Fruit fly (Drosophila melanogaster) whole organism, embryonic: ENCODE data around the gene CG42232.

Source experiments
- Ada2b ChIP-seq: fragments of 200-800 bp; sonication (Bioruptor generic); IDR thresholded peaks from 2 replicates; pipeline ENCODE4 v1.3.6; 2022; ENCODE audit warnings: missing biosample characterization, missing genetic modification characterization
- Adf1 ChIP-seq: fragments of 200-800 bp; sonication (Bioruptor generic); IDR thresholded peaks from 2 replicates; pipeline ENCODE4 v1.3.6; 2022; ENCODE audit warnings: missing biosample characterization, missing genetic modification characterization
- Awh ChIP-seq: fragments of 200-800 bp; sonication (Bioruptor generic); IDR thresholded peaks from 2 replicates; pipeline ENCODE4, ENCODE4 v1.3.6; 2022; ENCODE audit warnings: missing biosample characterization, missing genetic modification characterization
- BtbVII ChIP-seq: fragments of 200-800 bp; sonication (Bioruptor generic); optimal IDR thresholded peaks from 3 replicates; lab custom pipeline; 2017; ENCODE audit warnings: missing biosample characterization, mild to moderate bottlenecking, missing genetic modification characterization
- CG10543 ChIP-seq: fragments of 200-800 bp; sonication (Bioruptor generic); optimal IDR thresholded peaks from 3 replicates; lab custom pipeline; 2017; ENCODE audit warnings: missing biosample characterization, mild to moderate bottlenecking, missing genetic modification characterization, moderate library complexity
- CG13296 ChIP-seq: fragments of 200-800 bp; sonication (Bioruptor generic); optimal IDR thresholded peaks from 3 replicates; lab custom pipeline; 2018; ENCODE audit warnings: missing biosample characterization, mild to moderate bottlenecking, missing genetic modification characterization
- CG15479 ChIP-seq: fragments of 200-800 bp; sonication (Bioruptor generic); optimal IDR thresholded peaks from 3 replicates; lab custom pipeline; 2019; ENCODE audit warnings: missing biosample characterization, mild to moderate bottlenecking, missing genetic modification characterization, moderate library complexity
- CG15601 ChIP-seq: fragments of 200-800 bp; sonication (Bioruptor generic); optimal IDR thresholded peaks from 3 replicates; lab custom pipeline; 2019; ENCODE audit warnings: missing biosample characterization, mild to moderate bottlenecking, missing genetic modification characterization, moderate library complexity
- CG1603 ChIP-seq: fragments of 200-800 bp; sonication (Bioruptor generic); optimal IDR thresholded peaks from 2 replicates; lab custom pipeline; 2019; ENCODE audit warnings: missing biosample characterization, mild to moderate bottlenecking, missing genetic modification characterization, moderate library complexity
- CG1647 ChIP-seq: fragments of 200-800 bp; sonication (Bioruptor generic); optimal IDR thresholded peaks from 3 replicates; lab custom pipeline; 2016; ENCODE audit warnings: missing biosample characterization, missing genetic modification characterization
- CG16779 ChIP-seq: fragments of 200-800 bp; sonication (Bioruptor generic); IDR thresholded peaks from 2 replicates; pipeline ENCODE4 v1.3.6; 2022; ENCODE audit warnings: missing biosample characterization, missing genetic modification characterization
- CG17186 ChIP-seq: fragments of 200-800 bp; sonication (Bioruptor generic); optimal IDR thresholded peaks from 3 replicates; lab custom pipeline; 2017; ENCODE audit warnings: missing biosample characterization, missing genetic modification reagents, missing genetic modification characterization
- CG30403 ChIP-seq: fragments of 200-800 bp; sonication (Bioruptor generic); optimal IDR thresholded peaks from 3 replicates; lab custom pipeline; 2016; ENCODE audit warnings: missing biosample characterization, missing genetic modification characterization
- CG31441 ChIP-seq: fragments of 200-800 bp; sonication (Bioruptor generic); IDR thresholded peaks from 2 replicates; pipeline ENCODE4 v1.3.6; 2022; ENCODE audit warnings: missing biosample characterization, missing genetic modification characterization
- CG3995 ChIP-seq: fragments of 200-800 bp; sonication (Bioruptor generic); optimal IDR thresholded peaks from 3 replicates; lab custom pipeline; 2016; ENCODE audit warnings: missing biosample characterization, missing genetic modification characterization
- CG4854 ChIP-seq: fragments of 200-800 bp; sonication (Bioruptor generic); optimal IDR thresholded peaks from 2 replicates; lab custom pipeline; 2016; ENCODE audit warnings: missing biosample characterization, missing genetic modification characterization, inconsistent platforms
- CG8089 ChIP-seq: fragments of 200-800 bp; sonication (Bioruptor generic); optimal IDR thresholded peaks from 3 replicates; lab custom pipeline; 2016; ENCODE audit warnings: missing biosample characterization, missing genetic modification characterization
- CG9727 ChIP-seq: fragments of 200-800 bp; sonication (Bioruptor generic); optimal IDR thresholded peaks from 3 replicates; lab custom pipeline; 2017; ENCODE audit warnings: missing biosample characterization, mild to moderate bottlenecking, missing genetic modification characterization
- Dref ChIP-seq: fragments of 200-800 bp; sonication (Bioruptor generic); IDR thresholded peaks from 2 replicates; pipeline ENCODE4 v1.3.6; 2022; ENCODE audit warnings: missing biosample characterization, missing genetic modification characterization
- Elba2 ChIP-seq: fragments of 200-800 bp; sonication (Bioruptor generic); optimal IDR thresholded peaks from 3 replicates; lab custom pipeline; 2016; ENCODE audit warnings: missing biosample characterization, missing genetic modification characterization
- Fer2 ChIP-seq: fragments of 200-800 bp; sonication (Bioruptor generic); optimal IDR thresholded peaks from 2 replicates; lab custom pipeline; 2018; ENCODE audit warnings: missing biosample characterization, mild to moderate bottlenecking, missing genetic modification characterization, moderate library complexity
- Fer3 ChIP-seq: fragments of 200-800 bp; sonication (Bioruptor generic); optimal IDR thresholded peaks from 2 replicates; lab custom pipeline; 2018; ENCODE audit warnings: missing biosample characterization, mild to moderate bottlenecking, missing genetic modification characterization, moderate library complexity
- GATAe ChIP-seq: fragments of 200-800 bp; sonication (Bioruptor generic); conservative IDR thresholded peaks from 2 replicates; pipeline ENCODE4 v1.3.6; 2022; ENCODE audit warnings: missing biosample characterization, missing genetic modification characterization
- Gsc ChIP-seq: fragments of 200-800 bp; sonication (Bioruptor generic); IDR thresholded peaks from 2 replicates; pipeline ENCODE4 v1.3.6; 2022; ENCODE audit warnings: missing biosample characterization, missing genetic modification characterization
- Hey ChIP-seq: fragments of 200-800 bp; sonication (Bioruptor generic); optimal IDR thresholded peaks from 3 replicates; lab custom pipeline; 2018; ENCODE audit warnings: missing biosample characterization, mild to moderate bottlenecking, missing genetic modification characterization
- NC2β ChIP-seq: fragments of 200-800 bp; sonication (Bioruptor generic); optimal IDR thresholded peaks from 2 replicates; lab custom pipeline; 2016; ENCODE audit warnings: missing biosample characterization, missing genetic modification characterization
- Nf-YA ChIP-seq: fragments of 200-800 bp; sonication (Bioruptor generic); IDR thresholded peaks from 2 replicates; pipeline ENCODE4 v1.3.6; 2022; ENCODE audit warnings: missing biosample characterization, missing genetic modification characterization
- Spps ChIP-seq: fragments of 200-800 bp; sonication (Bioruptor generic); optimal IDR thresholded peaks from 2 replicates; lab custom pipeline; 2018; ENCODE audit warnings: missing biosample characterization, mild to moderate bottlenecking, missing genetic modification characterization
- Vsx1 ChIP-seq: fragments of 200-800 bp; sonication (Bioruptor generic); optimal IDR thresholded peaks from 2 replicates; lab custom pipeline; 2017; ENCODE audit warnings: missing biosample characterization, mild to moderate bottlenecking, missing genetic modification characterization, missing genetic modification reagents
- ara ChIP-seq: fragments of 200-800 bp; sonication (Bioruptor generic); IDR thresholded peaks from 2 replicates; pipeline ENCODE4 v1.3.6; 2022; ENCODE audit warnings: missing biosample characterization, missing genetic modification characterization
- bab2 ChIP-seq: fragments of 200-800 bp; sonication (Bioruptor generic); optimal IDR thresholded peaks from 2 replicates; lab custom pipeline; 2016; ENCODE audit warnings: missing biosample characterization, missing genetic modification characterization
- bigmax ChIP-seq: fragments of 200-800 bp; sonication (Bioruptor generic); optimal IDR thresholded peaks from 2 replicates; lab custom pipeline; 2018; ENCODE audit warnings: missing biosample characterization, mild to moderate bottlenecking, missing genetic modification characterization
- bsh ChIP-seq, 2 experiments: fragments of 200-800 bp; sonication (Bioruptor generic); optimal IDR thresholded peaks; 2 replicates each; lab custom pipeline; 2017 to 2018; ENCODE audit warnings: mild to moderate bottlenecking in 2 of 2, missing biosample characterization in 2 of 2, missing genetic modification characterization in 2 of 2, moderate library complexity in 1 of 2
- disco-r ChIP-seq: fragments of 200-800 bp; sonication (Bioruptor generic); optimal IDR thresholded peaks from 2 replicates; lab custom pipeline; 2016; ENCODE audit warnings: missing biosample characterization, missing genetic modification characterization
- emc ChIP-seq: fragments of 200-800 bp; sonication (Bioruptor generic); optimal IDR thresholded peaks from 2 replicates; lab custom pipeline; 2016; ENCODE audit warnings: missing biosample characterization, missing genetic modification characterization
- esg ChIP-seq: fragments of 200-800 bp; sonication (Bioruptor generic); conservative IDR thresholded peaks from 2 replicates; pipeline ENCODE4 v1.3.6; 2022; ENCODE audit warnings: missing biosample characterization, missing genetic modification characterization
- grau ChIP-seq: fragments of 200-800 bp; optimal IDR thresholded peaks from 3 replicates; lab custom pipeline; 2019; ENCODE audit warnings: missing biosample characterization, mild to moderate bottlenecking, missing genetic modification characterization, moderate library complexity
- gt ChIP-seq: fragments of 200-800 bp; sonication (Bioruptor generic); IDR thresholded peaks from 2 replicates; pipeline ENCODE4 v1.3.6; 2022; ENCODE audit warnings: missing biosample characterization, missing genetic modification characterization
- ind ChIP-seq: fragments of 200-800 bp; sonication (Bioruptor generic); optimal IDR thresholded peaks from 3 replicates; lab custom pipeline; 2016; ENCODE audit warnings: missing biosample characterization, missing genetic modification characterization
- klu ChIP-seq: fragments of 200-800 bp; sonication (Bioruptor generic); IDR thresholded peaks from 2 replicates; pipeline ENCODE4 v1.3.6; 2022; ENCODE audit warnings: missing biosample characterization, missing genetic modification characterization
- nerfin-1 ChIP-seq: fragments of 200-800 bp; sonication (Bioruptor generic); optimal IDR thresholded peaks from 3 replicates; lab custom pipeline; 2019; ENCODE audit warnings: missing biosample characterization, mild to moderate bottlenecking, missing genetic modification characterization, moderate library complexity
- nerfin-2 ChIP-seq: fragments of 200-800 bp; sonication (Bioruptor generic); IDR thresholded peaks from 2 replicates; pipeline ENCODE4 v1.3.6; 2022; ENCODE audit warnings: missing biosample characterization, missing genetic modification characterization; ENCODE audit not compliant: partially characterized antibody
- odd ChIP-seq: fragments of 200-800 bp; sonication (Bioruptor generic); optimal IDR thresholded peaks from 2 replicates; lab custom pipeline; 2017; ENCODE audit warnings: missing biosample characterization, mild to moderate bottlenecking, missing genetic modification characterization
- pum ChIP-seq: fragments of 200-800 bp; sonication (Bioruptor generic); optimal IDR thresholded peaks from 2 replicates; lab custom pipeline; 2016; ENCODE audit warnings: missing biosample characterization, missing genetic modification characterization
- row ChIP-seq: fragments of 200-800 bp; sonication (Bioruptor generic); IDR thresholded peaks from 3 replicates; pipeline ENCODE4 v1.3.6; 2022; ENCODE audit warnings: missing biosample characterization, missing genetic modification characterization
- ssp ChIP-seq: fragments of 200-800 bp; sonication (Bioruptor generic); IDR thresholded peaks from 2 replicates; pipeline ENCODE4 v1.3.6; 2022; ENCODE audit warnings: missing biosample characterization, missing genetic modification characterization
- sug ChIP-seq: fragments of 200-800 bp; optimal IDR thresholded peaks from 2 replicates; lab custom pipeline; 2019; ENCODE audit warnings: missing biosample characterization, mild to moderate bottlenecking, missing genetic modification characterization, moderate library complexity
- tap ChIP-seq: fragments of 200-800 bp; optimal IDR thresholded peaks from 3 replicates; lab custom pipeline; 2019; ENCODE audit warnings: missing biosample characterization, mild to moderate bottlenecking, missing genetic modification characterization, moderate library complexity
- trem ChIP-seq: fragments of 200-800 bp; optimal IDR thresholded peaks from 3 replicates; lab custom pipeline; 2019; ENCODE audit warnings: missing biosample characterization, mild to moderate bottlenecking, missing genetic modification characterization, moderate library complexity
- trh ChIP-seq: fragments of 200-800 bp; sonication (Bioruptor generic); optimal IDR thresholded peaks from 2 replicates; lab custom pipeline; 2016; ENCODE audit warnings: missing biosample characterization, missing genetic modification characterization

The CG42232 gene

dm6 chr3R:16449187-16449973 lies 20.1 kb downstream of the CG42232 start (continued):
- TF ChIP-seq CG1647 (GFP tag; lab: Kevin White, UChicago) (peak; percentile 94), nerfin-1 (tag; lab: Kevin White, UChicago) (peak; percentile 97), Spps (tag; lab: Kevin White, UChicago) (peak; percentile 94), CG16779 (peak; percentile 84), pum (GFP tag; lab: Kevin White, UChicago) (peak; percentile 96), Nf-YA (GFP tag; lab: Robert Waterston, UW) (peak; percentile 91), disco-r (GFP tag; lab: Kevin White, UChicago) (peak; percentile 80), CG3995 (peak; percentile 23), CG13296 (GFP tag; lab: Kevin White, UChicago) (peak; percentile 70), Vsx1 (GFP tag; lab: Kevin White, UChicago) (peak; percentile 26), CG15601 (tag; lab: Kevin White, UChicago) (peak; percentile 95), bsh (GFP tag; optimal IDR thresholded peaks at IDR 0.05; lab: Kevin White, UChicago) (peak; percentile 95 to 99), trh (GFP tag; lab: Kevin White, UChicago) (peak; percentile 84), Gsc (GFP tag; lab: Robert Waterston, UW) (peak; percentile 97; the same call in 1 of the 2 replicates), tap (tag; lab: Kevin White, UChicago) (peak; percentile 95), CG8089 (peak; percentile 92), CG9727 (GFP tag; lab: Kevin White, UChicago) (peak; percentile 92), Dref (GFP tag; lab: Robert Waterston, UW) (no peak), Elba2 (peak; percentile 31), row (GFP tag; lab: Robert Waterston, UW) (peak; percentile 93), gt (peak; percentile 96), Ada2b (GFP tag; lab: Robert Waterston, UW) (peak; percentile 94), odd (peak; percentile 56), CG15479 (peak; percentile 3), CG10543 (GFP tag; lab: Kevin White, UChicago) (peak; percentile 73), BtbVII (GFP tag; lab: Kevin White, UChicago) (peak; percentile 64), ssp (GFP tag; lab: Robert Waterston, UW) (peak; percentile 86), ind (peak; percentile 94), NC2β (GFP tag; lab: Kevin White, UChicago) (peak; percentile 89), CG1603 (tag; lab: Kevin White, UChicago) (peak; percentile 97), klu (GFP tag; lab: Robert Waterston, UW) (peak; percentile 77), bigmax (GFP tag; lab: Kevin White, UChicago) (peak; percentile 9), Awh (GFP tag; lab: Robert Waterston, UW) (peak; percentile 96), nerfin-2 (GFP tag; lab: Robert Waterston, UW) (no peak), trem (tag; lab: Kevin White, UChicago) (peak; percentile 91), bab2 (GFP tag; lab: Kevin White, UChicago) (peak; percentile 97), CG31441 (GFP tag; lab: Robert Waterston, UW) (peak; percentile 93), Adf1 (GFP tag; lab: Robert Waterston, UW) (no peak), GATAe (GFP tag; lab: Robert Waterston, UW) (peak; percentile 46), CG17186 (GFP tag; lab: Kevin White, UChicago) (peak; percentile 55), sug (tag; lab: Kevin White, UChicago) (peak; percentile 64), Fer2 (tag; lab: Kevin White, UChicago) (peak; percentile 86), Hey (tag; lab: Kevin White, UChicago) (peak; percentile 40), emc (GFP tag; lab: Kevin White, UChicago) (peak; percentile 34), CG4854 (GFP tag; lab: Kevin White, UChicago) (peak; percentile 78), Fer3 (tag; lab: Kevin White, UChicago) (peak; percentile 88), CG30403 (GFP tag; lab: Kevin White, UChicago) (peak; percentile 93), ara (GFP tag; lab: Robert Waterston, UW) (peak; percentile 99), grau (peak; percentile 92), esg (peak; percentile 91)
